Worm (Caenorhabditis elegans) whole organism, young adult: ENCODE measurements around the gene C30B5.2.

Experiments used
- B0261.1 ChIP-seq: sonication (generic microtip); optimal IDR thresholded peaks from 2 replicates; lab custom pipeline; 2016; ENCODE audit warnings: mild to moderate bottlenecking, missing genetic modification characterization, moderate library complexity, missing compliant biosample characterization
- C17E4.6 ChIP-seq: fragments of 200-800 bp; sonication (Bioruptor generic); IDR thresholded peaks from 2 replicates; pipeline ENCODE4 v1.3.6; 2022; ENCODE audit warnings: missing genetic modification reagents, missing genetic modification characterization, missing compliant biosample characterization
- F23B12.7 ChIP-seq: sonication (generic microtip); optimal IDR thresholded peaks from 2 replicates; lab custom pipeline; 2017; ENCODE audit warnings: missing genetic modification characterization, mild to moderate bottlenecking, missing compliant biosample characterization, antibody characterized with exemption, moderate library complexity; ENCODE audit not compliant: insufficient read depth
- F57C9.4 ChIP-seq: sonication (generic microtip); optimal IDR thresholded peaks from 2 replicates; lab custom pipeline; 2017; ENCODE audit warnings: mild to moderate bottlenecking, missing genetic modification characterization, missing compliant biosample characterization
- T07F8.4 ChIP-seq: sonication (generic microtip); optimal IDR thresholded peaks from 2 replicates; lab custom pipeline; 2016; ENCODE audit warnings: mild to moderate bottlenecking, missing genetic modification characterization, moderate library complexity, missing compliant biosample characterization
- T26A5.8 ChIP-seq: sonication (generic microtip); optimal IDR thresholded peaks from 2 replicates; lab custom pipeline; 2016; ENCODE audit warnings: missing genetic modification characterization, missing compliant biosample characterization
- Y56A3A.18 ChIP-seq: fragments of 200-800 bp; sonication (Bioruptor generic); IDR thresholded peaks from 2 replicates; pipeline ENCODE4 v1.3.6; 2022; ENCODE audit warnings: missing genetic modification reagents, missing genetic modification characterization, missing compliant biosample characterization
- Y95B8A.8 ChIP-seq: fragments of 200-800 bp; sonication (Bioruptor generic); IDR thresholded peaks from 2 replicates; pipeline ENCODE4 v1.3.6; 2022; ENCODE audit warnings: missing genetic modification reagents, missing genetic modification characterization, missing compliant biosample characterization
- ZK185.1 ChIP-seq: sonication (generic microtip); optimal IDR thresholded peaks from 2 replicates; lab custom pipeline; 2016; ENCODE audit warnings: mild to moderate bottlenecking, missing genetic modification characterization, missing compliant biosample characterization; ENCODE audit not compliant: poor library complexity, severe bottlenecking
- akir-1 ChIP-seq: fragments of 200-800 bp; sonication (Bioruptor generic); optimal IDR thresholded peaks from 2 replicates; lab custom pipeline; 2018; ENCODE audit warnings: mild to moderate bottlenecking, missing genetic modification characterization, moderate library complexity, missing compliant biosample characterization
- ama-1 ChIP-seq, 3 experiments: fragments of 150-350 bp in 1 of 3; sonication (generic microtip) in 2 of 3; optimal IDR thresholded peaks; 2 replicates each; lab custom pipeline; 2014 to 2018; ENCODE audit warnings: missing biosample characterization in 2 of 3, missing genetic modification characterization in 2 of 3, missing genetic modification reagents in 2 of 3
- aptf-2 ChIP-seq: fragments of 200-800 bp; sonication (Bioruptor generic); conservative IDR thresholded peaks from 2 replicates; pipeline ENCODE4 v1.3.6; 2022; ENCODE audit warnings: missing genetic modification reagents, missing genetic modification characterization, missing compliant biosample characterization
- atf-7 ChIP-seq: sonication (generic microtip); optimal IDR thresholded peaks from 2 replicates; lab custom pipeline; 2017; ENCODE audit warnings: mild to moderate bottlenecking, missing genetic modification characterization, missing compliant biosample characterization
- athp-1 ChIP-seq: sonication (generic microtip); optimal IDR thresholded peaks from 2 replicates; lab custom pipeline; 2017; ENCODE audit warnings: mild to moderate bottlenecking, missing genetic modification characterization, missing compliant biosample characterization
- attf-5 ChIP-seq: fragments of 200-800 bp; sonication (Bioruptor generic); optimal IDR thresholded peaks from 2 replicates; lab custom pipeline; 2018; ENCODE audit warnings: mild to moderate bottlenecking, missing genetic modification characterization, missing compliant biosample characterization
- ceh-100 ChIP-seq: fragments of 200-800 bp; sonication (Bioruptor generic); IDR thresholded peaks from 2 replicates; pipeline ENCODE4 v1.3.6; 2022; ENCODE audit warnings: missing genetic modification reagents, missing genetic modification characterization, missing compliant biosample characterization
- ceh-27 ChIP-seq: fragments of 200-800 bp; sonication (Bioruptor generic); optimal IDR thresholded peaks from 2 replicates; lab custom pipeline; 2018; ENCODE audit warnings: mild to moderate bottlenecking, missing genetic modification characterization, moderate library complexity, missing compliant biosample characterization
- die-1 ChIP-seq: sonication (generic microtip); optimal IDR thresholded peaks from 2 replicates; lab custom pipeline; 2016; ENCODE audit warnings: missing genotype, mild to moderate bottlenecking, missing genetic modification characterization, missing compliant biosample characterization
- egrh-3 ChIP-seq: fragments of 200-800 bp; sonication (Bioruptor generic); IDR thresholded peaks from 2 replicates; pipeline ENCODE4 v1.3.6; 2022; ENCODE audit warnings: missing genetic modification reagents, missing genetic modification characterization, missing compliant biosample characterization
- him-1 ChIP-seq: sonication (generic microtip); optimal IDR thresholded peaks from 2 replicates; lab custom pipeline; 2016; ENCODE audit warnings: missing genotype, missing genetic modification reagents, missing genetic modification characterization, missing compliant biosample characterization
- hsf-1 ChIP-seq: fragments of 200-800 bp; sonication (Bioruptor generic); IDR thresholded peaks from 2 replicates; pipeline ENCODE4 v1.3.6; 2022; ENCODE audit warnings: missing genetic modification reagents, missing genetic modification characterization, missing compliant biosample characterization
- lin-26 ChIP-seq: fragments of 200-800 bp; sonication (Bioruptor generic); IDR thresholded peaks from 2 replicates; pipeline ENCODE4 v1.3.6; 2022; ENCODE audit warnings: missing genetic modification reagents, missing genetic modification characterization, missing compliant biosample characterization
- lsl-1 ChIP-seq: fragments of 200-800 bp; sonication (Bioruptor generic); optimal IDR thresholded peaks from 2 replicates; lab custom pipeline; 2018; ENCODE audit warnings: mild to moderate bottlenecking, missing genetic modification characterization, moderate library complexity, missing compliant biosample characterization
- lsy-27 ChIP-seq: sonication (generic microtip); optimal IDR thresholded peaks from 2 replicates; lab custom pipeline; 2017; ENCODE audit warnings: missing genetic modification characterization, mild to moderate bottlenecking, missing compliant biosample characterization, antibody characterized with exemption, missing genotype, borderline replicate concordance; ENCODE audit not compliant: insufficient read depth
- madf-10 ChIP-seq: sonication (generic microtip); optimal IDR thresholded peaks from 2 replicates; lab custom pipeline; 2016; ENCODE audit warnings: mild to moderate bottlenecking, missing genetic modification characterization, missing compliant biosample characterization
- mes-4 ChIP-seq: sonication (generic microtip); optimal IDR thresholded peaks from 2 replicates; lab custom pipeline; 2016; ENCODE audit warnings: missing genotype, missing genetic modification characterization, missing compliant biosample characterization
- nhr-27 ChIP-seq: fragments of 200-800 bp; sonication (Bioruptor generic); optimal IDR thresholded peaks from 2 replicates; lab custom pipeline; 2018; ENCODE audit warnings: mild to moderate bottlenecking, missing genetic modification characterization, moderate library complexity, missing compliant biosample characterization
- nhr-80 ChIP-seq: sonication (generic microtip); optimal IDR thresholded peaks from 2 replicates; lab custom pipeline; 2016; ENCODE audit warnings: missing genetic modification characterization, missing compliant biosample characterization
- rcor-1 ChIP-seq: fragments of 200-800 bp; sonication (Bioruptor generic); IDR thresholded peaks from 2 replicates; pipeline ENCODE4 v1.3.6; 2022; ENCODE audit warnings: missing genetic modification reagents, missing genetic modification characterization, missing compliant biosample characterization
- rec-8 ChIP-seq, 2 experiments: sonication (generic microtip); optimal IDR thresholded peaks; 2 replicates each; lab custom pipeline; 2016; ENCODE audit warnings: mild to moderate bottlenecking in 2 of 2, missing genetic modification characterization in 2 of 2, missing genetic modification reagents in 2 of 2, missing genotype in 2 of 2, missing biosample characterization in 1 of 2, missing compliant biosample characterization in 1 of 2, moderate library complexity in 1 of 2
- sdz-38 ChIP-seq: sonication (generic microtip); optimal IDR thresholded peaks from 2 replicates; lab custom pipeline; 2016; ENCODE audit warnings: missing genotype, missing genetic modification characterization, missing compliant biosample characterization
- unc-130 ChIP-seq: sonication (generic microtip); optimal IDR thresholded peaks from 2 replicates; lab custom pipeline; 2016; ENCODE audit warnings: missing genetic modification reagents, missing genetic modification characterization, missing compliant biosample characterization
- xnd-1 ChIP-seq: sonication (generic microtip); optimal IDR thresholded peaks from 2 replicates; lab custom pipeline; 2016; ENCODE audit warnings: missing genotype, missing genetic modification reagents, missing genetic modification characterization, missing compliant biosample characterization
- zfh-2 ChIP-seq: fragments of 200-800 bp; sonication (Bioruptor generic); conservative IDR thresholded peaks from 2 replicates; pipeline ENCODE4 v1.3.6; 2022; ENCODE audit warnings: missing genetic modification reagents, missing genetic modification characterization, missing compliant biosample characterization
- zim-3 ChIP-seq: sonication (generic microtip); optimal IDR thresholded peaks from 2 replicates; lab custom pipeline; 2017; ENCODE audit warnings: mild to moderate bottlenecking, missing genetic modification characterization, moderate library complexity, missing compliant biosample characterization
- ztf-3 ChIP-seq: fragments of 200-800 bp; sonication (Bioruptor generic); optimal IDR thresholded peaks from 2 replicates; lab custom pipeline; 2018; ENCODE audit warnings: mild to moderate bottlenecking, missing genetic modification characterization, missing compliant biosample characterization
- ztf-6 ChIP-seq: fragments of 200-800 bp; sonication (Bioruptor generic); IDR thresholded peaks from 2 replicates; pipeline ENCODE4 v1.3.6; 2022; ENCODE audit warnings: missing genetic modification reagents, missing genetic modification characterization, missing compliant biosample characterization

Gene C30B5.2

DNA sequence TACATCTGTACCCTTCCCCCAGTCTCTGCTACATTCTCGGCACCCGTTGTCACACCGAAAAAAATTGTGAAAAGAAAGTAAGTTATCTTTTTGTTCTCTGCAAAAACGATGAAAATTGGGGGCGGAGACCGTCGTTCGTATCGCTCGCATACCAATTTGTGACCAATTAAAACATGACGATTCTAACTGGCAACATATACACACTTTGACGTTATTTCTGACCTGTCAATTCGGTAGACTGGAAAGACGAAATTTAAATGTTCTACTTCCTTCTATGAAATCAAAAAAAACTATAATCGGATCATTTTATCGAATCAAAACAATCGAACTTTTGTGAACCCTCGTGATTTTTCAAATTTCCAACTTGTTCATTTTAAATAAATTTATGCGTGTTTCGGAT is 16.4 kb upstream of the C30B5.2 start:
- TF ChIP-seq atf-7 (tag; lab: Kevin White, UChicago) (no peak), nhr-80 (tag; lab: Kevin White, UChicago) (peak; percentile 52)

DNA sequence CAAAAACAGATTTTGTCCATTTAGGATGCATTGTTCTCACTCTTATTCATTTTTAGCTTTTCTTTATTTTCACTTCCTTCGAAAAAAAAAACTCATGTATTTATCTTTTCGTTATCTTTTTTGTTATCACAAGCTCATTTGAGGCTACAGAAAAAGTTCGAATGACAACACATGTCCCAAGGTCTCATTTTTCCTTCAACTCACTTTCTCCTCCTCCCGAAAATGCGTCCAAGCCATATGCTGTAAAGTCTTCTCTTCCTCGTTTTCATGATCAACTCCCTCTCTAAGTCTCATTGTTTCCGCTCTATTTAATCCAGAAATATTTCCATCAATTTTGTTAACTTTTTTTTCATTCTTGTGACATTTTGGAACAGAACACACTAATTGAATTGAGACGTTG is 15.6 kb upstream of the C30B5.2 start:
- TF ChIP-seq unc-130 (GFP tag; lab: Kevin White, UChicago): no peak
- TF ChIP-seq athp-1 (tag; lab: Kevin White, UChicago): no peak
- no peak for TF ChIP-seq mes-4 (tag; lab: Kevin White, UChicago)
- TF ChIP-seq attf-5 (GFP tag; lab: Kevin White, UChicago): no peak
- TF ChIP-seq nhr-80 (tag; lab: Kevin White, UChicago): no peak
- no peak for TF ChIP-seq hsf-1 (GFP tag; lab: Robert Waterston, UW)
- TF ChIP-seq F23B12.7 (tag; lab: Kevin White, UChicago): no peak
- no peak for TF ChIP-seq sdz-38
- no peak for TF ChIP-seq rcor-1
- no peak for TF ChIP-seq aptf-2 (GFP tag; lab: Robert Waterston, UW)

DNA sequence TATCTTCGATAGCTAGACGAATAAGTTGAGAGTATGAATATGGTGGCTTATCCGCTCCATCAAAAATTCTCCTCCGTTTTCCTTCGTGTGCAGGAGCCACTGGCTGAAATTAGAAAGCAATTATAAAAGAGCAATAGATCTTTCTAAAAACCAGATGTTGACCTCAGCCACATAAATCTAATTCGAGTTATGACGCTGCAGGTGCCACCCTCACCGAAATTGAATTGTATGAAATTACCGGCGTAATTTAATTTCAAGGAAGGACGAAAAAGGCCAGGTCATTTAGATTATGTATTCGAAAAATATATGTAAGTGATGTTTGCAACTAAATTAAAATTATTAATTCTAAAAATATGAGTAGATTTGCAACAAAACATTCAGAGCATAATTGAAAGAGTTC is 6.2 kb upstream of the C30B5.2 start:
- TF ChIP-seq attf-5 (GFP tag; lab: Kevin White, UChicago) (no peak), lin-26 (GFP tag; lab: Robert Waterston, UW) (no peak), die-1 (no peak), rec-8 (tag; optimal IDR thresholded peaks at IDR 0.05; lab: Kevin White, UChicago) (no peak), ceh-27 (GFP tag; lab: Kevin White, UChicago) (no peak), lsy-27 (no peak), Y56A3A.18 (no peak), ama-1 (optimal IDR thresholded peaks at IDR 0.05; lab: Kevin White, UChicago) (no peak), ama-1 (GFP tag; optimal IDR thresholded peaks at IDR 0.05; lab: Kevin White, UChicago) (no peak), T07F8.4 (tag; lab: Kevin White, UChicago) (no peak), nhr-27 (tag; lab: Kevin White, UChicago) (no peak)
- TF ChIP-seq, all 124 proteins: peak for 0

DNA sequence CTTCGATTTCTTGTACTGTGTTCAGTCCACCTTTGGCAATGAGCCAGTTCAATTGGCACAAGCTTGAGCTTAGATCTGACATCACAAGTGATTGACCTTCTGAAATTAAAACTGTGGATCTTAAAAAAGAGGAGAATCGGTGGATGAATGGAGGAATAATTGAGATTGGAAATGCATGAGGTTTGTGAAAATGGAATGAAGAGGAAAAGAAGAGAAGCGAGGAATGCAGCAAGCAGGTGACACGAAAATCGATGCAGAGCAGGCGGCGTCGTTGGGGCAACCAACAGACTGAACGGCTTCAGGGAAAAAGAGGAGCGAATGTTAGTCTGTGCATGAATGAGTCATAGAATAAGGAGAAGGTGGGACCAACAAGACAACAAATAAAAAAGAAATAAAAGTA is 5.7 kb upstream of the C30B5.2 start, which contains the start of gene fkh-8:
Gene fkh-8, minus strand, starts transcription at position 101 of the 400 bp plus-strand sequence.
- TF ChIP-seq egrh-3: no peak
- TF ChIP-seq F57C9.4 (tag; lab: Kevin White, UChicago): no peak
- no peak for TF ChIP-seq lsl-1
- no peak for TF ChIP-seq ztf-3 (GFP tag; lab: Kevin White, UChicago)
- no peak for TF ChIP-seq B0261.1 (tag; lab: Kevin White, UChicago)
- TF ChIP-seq him-1: no peak
- TF ChIP-seq ceh-100: no peak
- TF ChIP-seq Y95B8A.8: no peak
- TF ChIP-seq madf-10 (tag; lab: Kevin White, UChicago): no peak
- TF ChIP-seq T26A5.8 (tag; lab: Kevin White, UChicago): no peak
- no peak for TF ChIP-seq F23B12.7 (tag; lab: Kevin White, UChicago)
- TF ChIP-seq akir-1 (GFP tag; lab: Kevin White, UChicago): no peak
- no peak for TF ChIP-seq zim-3
- no peak for TF ChIP-seq ZK185.1
- TF ChIP-seq xnd-1 (tag; lab: Kevin White, UChicago): no peak
- TF ChIP-seq ztf-6: no peak
- no peak for TF ChIP-seq C17E4.6 (GFP tag; lab: Robert Waterston, UW)
- TF ChIP-seq zfh-2 (GFP tag; lab: Robert Waterston, UW): no peak
